Fruit fly (Drosophila melanogaster) whole organism, adult: ENCODE results near the gene Tyler.

ENCODE experiments used
- CG11617 ChIP-seq: fragments of 200-800 bp; sonication (Bioruptor generic); optimal IDR thresholded peaks from 2 replicates; lab custom pipeline; 2017; ENCODE audit warnings: mild to moderate bottlenecking, missing biosample characterization, missing genetic modification reagents, missing genetic modification characterization
- CG12768 ChIP-seq: fragments of 200-800 bp; sonication (Bioruptor generic); optimal IDR thresholded peaks from 2 replicates; lab custom pipeline; 2017; ENCODE audit warnings: missing biosample characterization, missing genetic modification characterization, mild to moderate bottlenecking, moderate library complexity, missing genetic modification reagents
- CG14711 ChIP-seq: fragments of 200-800 bp; sonication (Bioruptor generic); optimal IDR thresholded peaks from 2 replicates; lab custom pipeline; 2018; ENCODE audit warnings: missing biosample characterization, mild to moderate bottlenecking, missing genetic modification characterization, moderate library complexity
- CG1620 ChIP-seq: fragments of 200-800 bp; sonication (Bioruptor generic); optimal IDR thresholded peaks from 2 replicates; lab custom pipeline; 2016; ENCODE audit warnings: missing biosample characterization, missing genetic modification characterization
- CG33017 ChIP-seq: fragments of 200-800 bp; sonication (Bioruptor generic); optimal IDR thresholded peaks from 2 replicates; lab custom pipeline; 2018; ENCODE audit warnings: missing biosample characterization, mild to moderate bottlenecking, missing genetic modification characterization, moderate library complexity
- CG5204 ChIP-seq: fragments of 200-800 bp; sonication (Bioruptor generic); optimal IDR thresholded peaks from 2 replicates; lab custom pipeline; 2016; ENCODE audit warnings: missing biosample characterization, missing genetic modification characterization
- CG7045 ChIP-seq: fragments of 200-800 bp; sonication (Bioruptor generic); optimal IDR thresholded peaks from 2 replicates; lab custom pipeline; 2017; ENCODE audit warnings: missing biosample characterization, mild to moderate bottlenecking, missing genetic modification characterization
- CG7101 ChIP-seq: fragments of 200-800 bp; sonication (Bioruptor generic); optimal IDR thresholded peaks from 2 replicates; lab custom pipeline; 2018; ENCODE audit warnings: missing biosample characterization, mild to moderate bottlenecking, missing genetic modification characterization, moderate library complexity
- Clk ChIP-seq: fragments of 200-800 bp; sonication (Bioruptor generic); optimal IDR thresholded peaks from 2 replicates; lab custom pipeline; 2017; ENCODE audit warnings: missing biosample characterization, missing genetic modification characterization
- Crg-1 ChIP-seq: fragments of 200-800 bp; sonication (Bioruptor generic); optimal IDR thresholded peaks from 2 replicates; lab custom pipeline; 2016; ENCODE audit warnings: missing biosample characterization, missing genetic modification characterization
- Hr96 ChIP-seq: fragments of 200-800 bp; sonication (Bioruptor generic); optimal IDR thresholded peaks from 2 replicates; lab custom pipeline; 2016; ENCODE audit warnings: missing biosample characterization, missing genetic modification characterization
- Mnt ChIP-seq: fragments of 200-800 bp; sonication (Bioruptor generic); optimal IDR thresholded peaks from 2 replicates; lab custom pipeline; 2016; ENCODE audit warnings: missing biosample characterization, mild to moderate bottlenecking, missing genetic modification characterization
- bab1 ChIP-seq: fragments of 200-800 bp; sonication (Bioruptor generic); optimal IDR thresholded peaks from 3 replicates; lab custom pipeline; 2019; ENCODE audit warnings: missing biosample characterization, mild to moderate bottlenecking, missing genetic modification characterization, moderate library complexity
- cic ChIP-seq: fragments of 200-800 bp; sonication (Bioruptor generic); optimal IDR thresholded peaks from 2 replicates; lab custom pipeline; 2017; ENCODE audit warnings: missing biosample characterization, mild to moderate bottlenecking, missing genetic modification characterization, moderate library complexity
- cnc ChIP-seq, 2 experiments: fragments of >200 bp; optimal IDR thresholded peaks; 2 replicates each; lab custom pipeline; 2017
- kay ChIP-seq: fragments of 200-800 bp; sonication (Bioruptor generic); peaks from one replicate; lab custom pipeline; 2016; ENCODE audit warnings: missing biosample characterization, missing genetic modification characterization, borderline replicate concordance
- ovo ChIP-seq: fragments of 200-800 bp; sonication (Bioruptor generic); optimal IDR thresholded peaks from 2 replicates; lab custom pipeline; 2016; ENCODE audit warnings: missing biosample characterization, missing genetic modification characterization
- pad ChIP-seq: fragments of 200-800 bp; sonication (Bioruptor generic); optimal IDR thresholded peaks from 3 replicates; lab custom pipeline; 2017; ENCODE audit warnings: missing biosample characterization, missing genetic modification characterization, mild to moderate bottlenecking, moderate library complexity, missing genetic modification reagents
- tj ChIP-seq: fragments of 200-800 bp; sonication (Bioruptor generic); optimal IDR thresholded peaks from 3 replicates; lab custom pipeline; 2017; ENCODE audit warnings: missing biosample characterization, mild to moderate bottlenecking, missing genetic modification characterization, moderate library complexity
- toe ChIP-seq: fragments of 200-800 bp; sonication (Bioruptor generic); optimal IDR thresholded peaks from 2 replicates; lab custom pipeline; 2016; ENCODE audit warnings: missing biosample characterization, missing genetic modification characterization

The Tyler gene

dm6 chrX:19611226-19611625 lies at the start of gene Tyler, which contains the start of gene Shawn:
TSS of gene Tyler (plus strand) at chrX:19611526.
TSS of gene Shawn (plus strand) at chrX:19611526.
- TF ChIP-seq bab1 (no peak), Clk (no peak), CG7101 (no peak), CG1620 (no peak), Mnt (GFP tag; lab: Kevin White, UChicago) (no peak), CG14711 (no peak), kay (GFP tag; lab: Kevin White, UChicago) (no peak), CG7045 (GFP tag; lab: Kevin White, UChicago) (no peak), cnc (optimal IDR thresholded peaks at IDR 0.05; lab: Kevin White, UChicago) (no peak), ovo (GFP tag; lab: Kevin White, UChicago) (no peak), Crg-1 (GFP tag; lab: Kevin White, UChicago) (no peak), pad (GFP tag; lab: Kevin White, UChicago) (no peak), CG12768 (GFP tag; lab: Kevin White, UChicago) (no peak), tj (no peak), CG33017 (tag; lab: Kevin White, UChicago) (no peak), CG11617 (no peak)

DNA sequence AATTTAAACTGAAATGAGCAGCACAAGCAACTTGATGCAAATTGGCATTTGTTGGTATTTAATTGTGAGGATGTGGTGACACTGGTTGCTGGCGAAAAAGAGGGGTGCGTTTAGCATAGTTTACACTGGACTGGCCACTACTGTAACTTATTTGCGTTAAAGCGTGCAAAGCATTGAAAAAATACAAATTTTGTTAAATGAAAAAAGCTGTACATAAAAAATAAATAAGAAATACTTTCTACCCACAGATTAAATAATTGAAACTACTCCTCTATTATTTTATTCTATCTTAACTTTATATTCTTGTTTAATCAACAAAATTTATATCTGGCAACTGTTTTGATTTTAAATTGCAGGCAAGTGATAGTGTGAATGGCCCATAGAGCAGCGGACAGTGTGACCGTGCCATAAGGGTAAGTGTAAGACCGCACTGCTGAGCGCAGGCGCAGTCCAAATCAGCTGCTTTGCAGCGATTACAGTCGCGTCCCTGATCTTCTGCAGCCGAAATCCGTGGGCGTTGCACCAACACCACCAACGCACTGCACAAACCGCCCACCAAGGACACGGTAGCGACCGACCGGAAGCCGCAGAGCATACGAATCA lies 45.5 kb upstream of the Tyler start, which contains the start of the genes Grip84 and car:
TSS of gene Grip84 (minus strand) at position 51 of the 603 bp plus-strand sequence.
TSS of gene car (plus strand) at position 306 of the 603 bp plus-strand sequence.
- TF ChIP-seq Crg-1 (GFP tag; lab: Kevin White, UChicago) (no peak), CG7045 (GFP tag; lab: Kevin White, UChicago) (peak; percentile 54), Mnt (GFP tag; lab: Kevin White, UChicago) (peak; percentile 44), pad (GFP tag; lab: Kevin White, UChicago) (peak; percentile 42), cic (no peak), kay (GFP tag; lab: Kevin White, UChicago) (no peak), CG33017 (tag; lab: Kevin White, UChicago) (peak; percentile 14), CG11617 (peak; percentile 44), ovo (GFP tag; lab: Kevin White, UChicago) (peak; percentile 7), CG14711 (peak; percentile 87), tj (peak; percentile 35), CG7101 (peak; percentile 65)

- TF ChIP-seq Mnt (GFP tag; lab: Kevin White, UChicago) = no peak
- peak; percentile 85 for TF ChIP-seq ovo (GFP tag; lab: Kevin White, UChicago)
- no peak for TF ChIP-seq CG5204 (GFP tag; lab: Kevin White, UChicago)
- no peak for TF ChIP-seq cic
- no peak for TF ChIP-seq CG1620
- no peak for TF ChIP-seq toe (GFP tag; lab: Kevin White, UChicago)
- TF ChIP-seq pad (GFP tag; lab: Kevin White, UChicago) = peak; percentile 10
- no peak for TF ChIP-seq bab1
These were observed 37.6 kb upstream of the Tyler start for dm6 chrX:19573687-19574086.

dm6 chrX:19577940-19578632 lies 33.2 kb upstream of the Tyler start:
- TF ChIP-seq kay (GFP tag; lab: Kevin White, UChicago) (no peak), toe (GFP tag; lab: Kevin White, UChicago) (no peak), tj (peak; percentile 44), CG12768 (GFP tag; lab: Kevin White, UChicago) (peak; percentile 18), Hr96 (no peak), bab1 (no peak), cnc (optimal IDR thresholded peaks at IDR 0.05; lab: Kevin White, UChicago) (no peak), pad (GFP tag; lab: Kevin White, UChicago) (peak; percentile 95), CG1620 (no peak), CG5204 (GFP tag; lab: Kevin White, UChicago) (no peak), ovo (GFP tag; lab: Kevin White, UChicago) (peak; percentile 87), cic (no peak), Mnt (GFP tag; lab: Kevin White, UChicago) (peak; percentile 80), CG14711 (no peak), CG7045 (GFP tag; lab: Kevin White, UChicago) (no peak), CG33017 (tag; lab: Kevin White, UChicago) (no peak), Crg-1 (GFP tag; lab: Kevin White, UChicago) (no peak), CG11617 (peak; percentile 27), CG7101 (no peak), Clk (no peak)

- TF ChIP-seq kay (GFP tag; lab: Kevin White, UChicago) = no peak
- TF ChIP-seq tj = peak; percentile 41
- TF ChIP-seq pad (GFP tag; lab: Kevin White, UChicago) = peak; percentile 31
- TF ChIP-seq Clk = no peak
- TF ChIP-seq ovo (GFP tag; lab: Kevin White, UChicago) = no peak
- no peak for TF ChIP-seq CG7045 (GFP tag; lab: Kevin White, UChicago)
- no peak for TF ChIP-seq CG14711
- TF ChIP-seq Hr96 = peak; percentile 62
- no peak for TF ChIP-seq CG12768 (GFP tag; lab: Kevin White, UChicago)
- no peak for TF ChIP-seq bab1
- no peak for TF ChIP-seq Crg-1 (GFP tag; lab: Kevin White, UChicago)
- TF ChIP-seq cnc (optimal IDR thresholded peaks at IDR 0.05; lab: Kevin White, UChicago) = no peak
- TF ChIP-seq Mnt (GFP tag; lab: Kevin White, UChicago) = peak; percentile 26
- TF ChIP-seq CG11617 = peak; percentile 18
- no peak for TF ChIP-seq toe (GFP tag; lab: Kevin White, UChicago)
- peak; percentile 30 for TF ChIP-seq CG7101
- peak; percentile 2 for TF ChIP-seq CG33017 (tag; lab: Kevin White, UChicago)
- TF ChIP-seq CG5204 (GFP tag; lab: Kevin White, UChicago) = no peak
- no peak for TF ChIP-seq CG1620
- TF ChIP-seq cic = no peak
These were observed 32.2 kb upstream of the Tyler start for dm6 chrX:19578908-19579647.
